Fruit fly (Drosophila melanogaster) whole organism, prepupa: ENCODE data around the gene CG5556.

Experiments used
- Blimp-1 ChIP-seq: fragments of 200-800 bp; sonication (Bioruptor generic); optimal IDR thresholded peaks from 3 replicates; lab custom pipeline; 2017; ENCODE audit warnings: missing biosample characterization, missing genetic modification characterization, mild to moderate bottlenecking, moderate library complexity, missing genetic modification reagents
- CG11294 ChIP-seq: fragments of 200-800 bp; sonication (Bioruptor generic); IDR thresholded peaks from 2 replicates; pipeline ENCODE4 v1.3.6; 2022; ENCODE audit warnings: missing biosample characterization, missing genetic modification characterization
- CG11902 ChIP-seq: fragments of 200-800 bp; sonication (Bioruptor generic); optimal IDR thresholded peaks from 3 replicates; lab custom pipeline; 2016; ENCODE audit warnings: missing biosample characterization, missing genetic modification characterization
- CG31627 ChIP-seq: fragments of 200-800 bp; sonication (Bioruptor generic); optimal IDR thresholded peaks from 3 replicates; lab custom pipeline; 2016; ENCODE audit warnings: missing biosample characterization, missing genetic modification characterization
- CG32006 ChIP-seq: fragments of 200-800 bp; sonication (Bioruptor generic); optimal IDR thresholded peaks from 3 replicates; lab custom pipeline; 2017; ENCODE audit warnings: missing biosample characterization, mild to moderate bottlenecking, missing genetic modification characterization
- CG34406 ChIP-seq: fragments of 200-800 bp; sonication (Bioruptor generic); optimal IDR thresholded peaks from 3 replicates; lab custom pipeline; 2016; ENCODE audit warnings: missing biosample characterization, missing genetic modification characterization
- CG3919 ChIP-seq: fragments of 200-800 bp; sonication (Bioruptor generic); optimal IDR thresholded peaks from 3 replicates; lab custom pipeline; 2016; ENCODE audit warnings: missing biosample characterization, missing genetic modification characterization
- CG6163 ChIP-seq: fragments of 200-800 bp; sonication (Bioruptor generic); IDR thresholded peaks from 3 replicates; pipeline ENCODE4 v1.3.6; 2022; ENCODE audit warnings: missing biosample characterization, missing genetic modification characterization
- CG6792 ChIP-seq: fragments of 200-800 bp; sonication (Bioruptor generic); optimal IDR thresholded peaks from 3 replicates; lab custom pipeline; 2016; ENCODE audit warnings: missing biosample characterization, missing genetic modification characterization
- CG6854 ChIP-seq: fragments of 200-800 bp; sonication (Bioruptor generic); optimal IDR thresholded peaks from 2 replicates; lab custom pipeline; 2017; ENCODE audit warnings: missing biosample characterization, mild to moderate bottlenecking, missing genetic modification characterization
- CG7368 ChIP-seq: fragments of 200-800 bp; sonication (Bioruptor generic); optimal IDR thresholded peaks from 3 replicates; lab custom pipeline; 2016; ENCODE audit warnings: missing biosample characterization, missing genetic modification characterization
- CG8119 ChIP-seq: fragments of 200-800 bp; sonication (Bioruptor generic); IDR thresholded peaks from 3 replicates; pipeline ENCODE4 v1.3.6; 2022; ENCODE audit warnings: missing biosample characterization, missing genetic modification characterization
- Eip75B ChIP-seq: fragments of 200-800 bp; sonication (Bioruptor generic); optimal IDR thresholded peaks from 3 replicates; lab custom pipeline; 2016; ENCODE audit warnings: missing biosample characterization, missing genetic modification characterization
- Eip78C ChIP-seq: fragments of 200-800 bp; sonication (Bioruptor generic); peaks from one replicate; lab custom pipeline; 2016; ENCODE audit warnings: missing biosample characterization, missing genetic modification characterization
- Eip93F ChIP-seq: fragments of 200-800 bp; sonication (Bioruptor generic); optimal IDR thresholded peaks from 2 replicates; lab custom pipeline; 2016; ENCODE audit warnings: missing biosample characterization, mild to moderate bottlenecking, missing genetic modification characterization
- Ets96B ChIP-seq: fragments of 200-800 bp; optimal IDR thresholded peaks from 2 replicates; lab custom pipeline; 2019; ENCODE audit warnings: missing biosample characterization, mild to moderate bottlenecking, missing genetic modification characterization, moderate library complexity
- Hr38 ChIP-seq: sonication (Bioruptor generic); optimal IDR thresholded peaks from 2 replicates; lab custom pipeline; 2016; ENCODE audit warnings: missing biosample characterization, missing genetic modification characterization
- Hr39 ChIP-seq: fragments of 200-800 bp; sonication (Bioruptor generic); optimal IDR thresholded peaks from 2 replicates; lab custom pipeline; 2016; ENCODE audit warnings: missing biosample characterization, missing genetic modification characterization
- Hr4 ChIP-seq: fragments of 200-800 bp; sonication (Bioruptor generic); optimal IDR thresholded peaks from 3 replicates; lab custom pipeline; 2016; ENCODE audit warnings: missing biosample characterization, missing genetic modification characterization
- Lpt ChIP-seq: fragments of 200-800 bp; sonication (Bioruptor generic); optimal IDR thresholded peaks from 3 replicates; lab custom pipeline; 2016; ENCODE audit warnings: missing biosample characterization, missing genetic modification characterization
- Met ChIP-seq: fragments of 200-800 bp; sonication (Bioruptor generic); optimal IDR thresholded peaks from 3 replicates; lab custom pipeline; 2016; ENCODE audit warnings: missing biosample characterization, missing genetic modification characterization
- OdsH ChIP-seq: fragments of 200-800 bp; sonication (Bioruptor generic); optimal IDR thresholded peaks from 3 replicates; lab custom pipeline; 2016; ENCODE audit warnings: missing biosample characterization, missing genetic modification characterization
- Smox ChIP-seq: fragments of 200-800 bp; sonication (Bioruptor generic); optimal IDR thresholded peaks from 3 replicates; lab custom pipeline; 2016; ENCODE audit warnings: missing biosample characterization, missing genetic modification characterization
- Sox102F ChIP-seq: fragments of 200-800 bp; sonication (Bioruptor generic); optimal IDR thresholded peaks from 2 replicates; lab custom pipeline; 2016; ENCODE audit warnings: missing biosample characterization, mild to moderate bottlenecking, missing genetic modification characterization
- Sox14 ChIP-seq: fragments of 200-800 bp; sonication (Bioruptor generic); optimal IDR thresholded peaks from 3 replicates; lab custom pipeline; 2016; ENCODE audit warnings: missing biosample characterization, missing genetic modification characterization
- achi ChIP-seq: fragments of 200-800 bp; sonication (Bioruptor generic); optimal IDR thresholded peaks from 3 replicates; lab custom pipeline; 2016; ENCODE audit warnings: missing biosample characterization, missing genetic modification characterization
- acj6 ChIP-seq: fragments of 200-800 bp; sonication (Bioruptor generic); optimal IDR thresholded peaks from 3 replicates; lab custom pipeline; 2016; ENCODE audit warnings: missing biosample characterization, missing genetic modification characterization
- cyc ChIP-seq: fragments of 200-800 bp; sonication (Bioruptor generic); optimal IDR thresholded peaks from 3 replicates; lab custom pipeline; 2016; ENCODE audit warnings: missing biosample characterization, missing genetic modification characterization
- dsx ChIP-seq: fragments of 200-800 bp; optimal IDR thresholded peaks from 3 replicates; lab custom pipeline; 2019; ENCODE audit warnings: missing biosample characterization, mild to moderate bottlenecking, missing genetic modification characterization, moderate library complexity; ENCODE audit not compliant: poor library complexity, severe bottlenecking
- esn ChIP-seq: fragments of 200-800 bp; sonication (Bioruptor generic); optimal IDR thresholded peaks from 2 replicates; lab custom pipeline; 2016; ENCODE audit warnings: missing biosample characterization, mild to moderate bottlenecking, missing genetic modification characterization, moderate library complexity
- fd85E ChIP-seq: fragments of 200-800 bp; sonication (Bioruptor generic); optimal IDR thresholded peaks from 3 replicates; lab custom pipeline; 2016; ENCODE audit warnings: missing biosample characterization, missing genetic modification characterization
- lz ChIP-seq: fragments of 200-800 bp; sonication (Bioruptor generic); optimal IDR thresholded peaks from 3 replicates; lab custom pipeline; 2016; ENCODE audit warnings: missing biosample characterization, missing genetic modification characterization
- net ChIP-seq: fragments of 200-800 bp; sonication (Bioruptor generic); optimal IDR thresholded peaks from 3 replicates; lab custom pipeline; 2016; ENCODE audit warnings: missing biosample characterization, missing genetic modification characterization
- pdm3 ChIP-seq: fragments of 200-800 bp; sonication (Bioruptor generic); optimal IDR thresholded peaks from 3 replicates; lab custom pipeline; 2016; ENCODE audit warnings: missing biosample characterization, missing genetic modification characterization
- salr ChIP-seq, 2 experiments: fragments of 200-800 bp; sonication (Bioruptor generic); optimal IDR thresholded peaks; 3 replicates each; lab custom pipeline; 2016 to 2018; ENCODE audit warnings: missing biosample characterization in 2 of 2, missing genetic modification characterization in 2 of 2, mild to moderate bottlenecking in 1 of 2
- spab ChIP-seq: fragments of 200-800 bp; sonication (Bioruptor generic); optimal IDR thresholded peaks from 2 replicates; lab custom pipeline; 2017; ENCODE audit warnings: missing biosample characterization, mild to moderate bottlenecking, missing genetic modification characterization, missing genetic modification reagents
- ss ChIP-seq, 2 experiments: fragments of 200-800 bp; sonication (Bioruptor generic); optimal IDR thresholded peaks; 2 replicates in 1 of 2; 3 replicates in 1 of 2; lab custom pipeline; 2017 to 2018; ENCODE audit warnings: mild to moderate bottlenecking in 2 of 2, missing biosample characterization in 2 of 2, missing genetic modification characterization in 2 of 2, moderate library complexity in 1 of 2
- svp ChIP-seq: fragments of 200-800 bp; sonication (Bioruptor generic); peaks from one replicate; lab custom pipeline; 2016; ENCODE audit warnings: missing biosample characterization, missing genetic modification characterization
- topi ChIP-seq: fragments of 200-800 bp; sonication (Bioruptor generic); optimal IDR thresholded peaks from 3 replicates; lab custom pipeline; 2016; ENCODE audit warnings: missing biosample characterization, missing genetic modification characterization
- vri ChIP-seq: fragments of 200-800 bp; sonication (Bioruptor generic); optimal IDR thresholded peaks from 3 replicates; lab custom pipeline; 2016; ENCODE audit warnings: missing biosample characterization, mild to moderate bottlenecking, missing genetic modification characterization

Gene CG5556

dm6 chr2L:1365037-1365436, 12.4 kb upstream of the CG5556 start:
- TF ChIP-seq Eip93F (GFP tag; lab: Kevin White, UChicago) (no peak), Hr4 (no peak), CG11294 (GFP tag; lab: Robert Waterston, UW) (no peak), fd85E (no peak), cyc (GFP tag; lab: Kevin White, UChicago) (no peak), lz (no peak), Lpt (GFP tag; lab: Kevin White, UChicago) (no peak), Hr39 (GFP tag; lab: Kevin White, UChicago) (no peak), Blimp-1 (no peak), Ets96B (tag; lab: Kevin White, UChicago) (no peak)

- TF ChIP-seq CG32006 (GFP tag; lab: Kevin White, UChicago): peak; percentile 13
- TF ChIP-seq Met: peak; percentile 15
- peak; percentile 61 for TF ChIP-seq CG31627 (GFP tag; lab: Kevin White, UChicago)
- peak; percentile 17 for TF ChIP-seq CG7368 (GFP tag; lab: Kevin White, UChicago)
- peak; percentile 6 for TF ChIP-seq Smox (GFP tag; lab: Kevin White, UChicago)
- peak; percentile 21 for TF ChIP-seq Eip75B (GFP tag; lab: Kevin White, UChicago)
- peak; percentile 4 for TF ChIP-seq dsx (GFP tag; lab: Kevin White, UChicago)
- TF ChIP-seq Sox14 (GFP tag; lab: Kevin White, UChicago): peak; percentile 39
- no peak for TF ChIP-seq CG8119
- no peak for TF ChIP-seq ss (GFP tag; optimal IDR thresholded peaks at IDR 0.05; lab: Kevin White, UChicago)
- TF ChIP-seq CG6854 (GFP tag; lab: Kevin White, UChicago): no peak
- peak; percentile 7 for TF ChIP-seq OdsH (GFP tag; lab: Kevin White, UChicago)
- no peak for TF ChIP-seq CG6792 (GFP tag; lab: Kevin White, UChicago)
- TF ChIP-seq net: peak; percentile 30
- peak; percentile 8 for TF ChIP-seq Hr4
- TF ChIP-seq achi (GFP tag; lab: Kevin White, UChicago): peak; percentile 59
- peak; percentile 94 for TF ChIP-seq svp (GFP tag; lab: Kevin White, UChicago)
- peak; percentile 41 for TF ChIP-seq acj6 (GFP tag; lab: Kevin White, UChicago)
- peak; percentile 71 for TF ChIP-seq lz
- TF ChIP-seq Eip78C: peak; percentile 82
- peak; percentile 59 for TF ChIP-seq topi
- no peak for TF ChIP-seq spab
- TF ChIP-seq vri (GFP tag; lab: Kevin White, UChicago): no peak
- no peak for TF ChIP-seq CG11902 (GFP tag; lab: Kevin White, UChicago)
- TF ChIP-seq Hr39 (GFP tag; lab: Kevin White, UChicago): peak; percentile 67
- TF ChIP-seq pdm3 (GFP tag; lab: Kevin White, UChicago): peak; percentile 34
- peak in 1 of 2 experiments; percentile 51 for TF ChIP-seq salr (GFP tag; optimal IDR thresholded peaks at IDR 0.05; lab: Kevin White, UChicago)
- no peak for TF ChIP-seq Hr38
- peak; percentile 35 for TF ChIP-seq esn (GFP tag; lab: Kevin White, UChicago)
- peak; percentile 67 for TF ChIP-seq cyc (GFP tag; lab: Kevin White, UChicago)
- TF ChIP-seq CG3919 (GFP tag; lab: Kevin White, UChicago): peak; percentile 80
- TF ChIP-seq CG6163 (GFP tag; lab: Robert Waterston, UW): peak; percentile 19; the same call in 1 of the 3 replicates
- TF ChIP-seq CG34406 (GFP tag; lab: Kevin White, UChicago): peak; percentile 12
- no peak for TF ChIP-seq CG11294 (GFP tag; lab: Robert Waterston, UW)
- TF ChIP-seq Sox102F (GFP tag; lab: Kevin White, UChicago): peak; percentile 28
Measured at dm6 chr2L:1361771-1362632, 9.3 kb upstream of the CG5556 start, which contains the start of gene NLaz. Gene NLaz (minus strand): TSS chr2L:1361821.
